Worm (Caenorhabditis elegans) whole organism, young adult: ENCODE data around the gene gcy-12.

ENCODE experiments used
- F23B12.7 ChIP-seq: sonication (generic microtip); optimal IDR thresholded peaks from 2 replicates; lab custom pipeline; 2017; ENCODE audit warnings: missing genetic modification characterization, mild to moderate bottlenecking, missing compliant biosample characterization, antibody characterized with exemption, moderate library complexity; ENCODE audit not compliant: insufficient read depth
- cebp-1 ChIP-seq, 2 experiments: fragments of 200-800 bp in 1 of 2; sonication (Bioruptor generic) in 1 of 2; sonication (generic microtip) in 1 of 2; IDR thresholded peaks in 1 of 2; optimal IDR thresholded peaks in 1 of 2; 2 replicates each; pipeline versions ENCODE4 v1.3.6 to Lab custom; 2017 to 2022; ENCODE audit warnings: missing compliant biosample characterization in 2 of 2, missing genetic modification characterization in 2 of 2, mild to moderate bottlenecking in 1 of 2, missing genetic modification reagents in 1 of 2, moderate library complexity in 1 of 2
- hmg-1.2 ChIP-seq: fragments of 200-800 bp; sonication (Bioruptor generic); IDR thresholded peaks from 2 replicates; pipeline ENCODE4 v1.3.6; 2022; ENCODE audit warnings: missing genetic modification reagents, missing genetic modification characterization, missing compliant biosample characterization
- tbp1 ChIP-seq: fragments of 200-800 bp; sonication (Bioruptor generic); optimal IDR thresholded peaks from 2 replicates; lab custom pipeline; 2018; ENCODE audit warnings: mild to moderate bottlenecking, missing genetic modification characterization, missing compliant biosample characterization

DNA sequence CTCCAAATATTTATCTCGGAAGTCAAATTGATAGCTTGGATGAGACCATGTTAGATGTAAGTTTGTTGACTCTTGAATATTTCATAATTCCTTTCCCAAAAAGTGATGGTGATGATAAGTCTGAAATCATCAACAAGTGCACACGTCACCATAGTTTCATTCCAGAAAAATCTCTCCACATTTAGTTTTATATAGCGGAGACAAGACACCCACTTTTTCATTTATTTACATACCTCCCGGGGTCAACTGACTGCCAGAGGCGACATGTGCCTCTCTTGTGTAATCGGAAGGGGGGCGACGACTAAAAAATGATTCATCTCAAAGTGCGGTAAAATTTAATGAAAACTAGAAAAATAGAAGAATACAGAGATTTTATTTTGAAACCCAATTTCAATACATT lies 26.5 kb downstream of the gcy-12 start:
- peak; percentile 74 for TF ChIP-seq cebp-1 (GFP tag; IDR thresholded peaks at IDR 0.05; lab: Robert Waterston, UW)
- TF ChIP-seq cebp-1 (tag; optimal IDR thresholded peaks at IDR 0.05; lab: Kevin White, UChicago): peak; percentile 82
- TF ChIP-seq hmg-1.2 (GFP tag; lab: Robert Waterston, UW): no peak
- no peak for TF ChIP-seq tbp1 (GFP tag; lab: Kevin White, UChicago)
- TF ChIP-seq F23B12.7 (tag; lab: Kevin White, UChicago): no peak
